Fruit fly (Drosophila melanogaster): Measurements from ENCODE around the gene CG17380.

- TF ChIP-seq D1 (tag; optimal IDR thresholded peaks at IDR 0.05) (no peak), Pif1B (GFP tag; optimal IDR thresholded peaks at IDR 0.05) (no peak)
Measured at dm6 chr3R:23383723-23384122, 19.8 kb downstream of the CG17380 start.

Measured in whole organism, pupa.